Fruit fly (Drosophila melanogaster) whole organism, embryonic: ENCODE data around the gene CG3277.

ENCODE experiments used
- B-H2 ChIP-seq: fragments of 200-800 bp; sonication (Bioruptor generic); optimal IDR thresholded peaks from 2 replicates; lab custom pipeline; 2018; ENCODE audit warnings: missing biosample characterization, mild to moderate bottlenecking, missing genetic modification characterization
- Bdp1 ChIP-seq: fragments of 200-800 bp; sonication (Bioruptor generic); optimal IDR thresholded peaks from 3 replicates; lab custom pipeline; 2016; ENCODE audit warnings: missing biosample characterization, missing genetic modification characterization
- Bteb2 ChIP-seq: fragments of 200-800 bp; sonication (Bioruptor generic); optimal IDR thresholded peaks from 2 replicates; lab custom pipeline; 2016; ENCODE audit warnings: missing biosample characterization, missing genetic modification characterization
- CG10209 ChIP-seq: fragments of 200-800 bp; sonication (Bioruptor generic); optimal IDR thresholded peaks from 3 replicates; lab custom pipeline; 2017; ENCODE audit warnings: missing biosample characterization, mild to moderate bottlenecking, missing genetic modification characterization, missing genetic modification reagents
- CG12219 ChIP-seq: fragments of 200-800 bp; sonication (Bioruptor generic); optimal IDR thresholded peaks from 3 replicates; lab custom pipeline; 2018; ENCODE audit warnings: missing biosample characterization, mild to moderate bottlenecking, missing genetic modification characterization
- CG12659 ChIP-seq: fragments of 200-800 bp; sonication (Bioruptor generic); optimal IDR thresholded peaks from 3 replicates; lab custom pipeline; 2017; ENCODE audit warnings: mild to moderate bottlenecking, missing biosample characterization, missing genetic modification reagents, missing genetic modification characterization
- CG15514 ChIP-seq: fragments of 200-800 bp; sonication (Bioruptor generic); optimal IDR thresholded peaks from 3 replicates; lab custom pipeline; 2017; ENCODE audit warnings: missing biosample characterization, missing genetic modification characterization, mild to moderate bottlenecking, moderate library complexity, missing genetic modification reagents
- CG16815 ChIP-seq: fragments of 200-800 bp; sonication (Bioruptor generic); optimal IDR thresholded peaks from 3 replicates; lab custom pipeline; 2017; ENCODE audit warnings: missing biosample characterization, mild to moderate bottlenecking, missing genetic modification characterization
- CG17568 ChIP-seq: fragments of 200-800 bp; sonication (Bioruptor generic); optimal IDR thresholded peaks from 2 replicates; lab custom pipeline; 2018; ENCODE audit warnings: missing biosample characterization, mild to moderate bottlenecking, missing genetic modification characterization, moderate library complexity
- CG18619 ChIP-seq: fragments of 200-800 bp; sonication (Bioruptor generic); optimal IDR thresholded peaks from 3 replicates; lab custom pipeline; 2017; ENCODE audit warnings: missing biosample characterization, mild to moderate bottlenecking, missing genetic modification characterization
- CG3838 ChIP-seq: fragments of 200-800 bp; sonication (Bioruptor generic); optimal IDR thresholded peaks from 3 replicates; lab custom pipeline; 2016; ENCODE audit warnings: missing biosample characterization, missing genetic modification characterization
- CG4854 ChIP-seq: fragments of 200-800 bp; sonication (Bioruptor generic); optimal IDR thresholded peaks from 2 replicates; lab custom pipeline; 2016; ENCODE audit warnings: missing biosample characterization, missing genetic modification characterization, inconsistent platforms
- CG6813 ChIP-seq: fragments of 200-800 bp; sonication (Bioruptor generic); optimal IDR thresholded peaks from 2 replicates; lab custom pipeline; 2017; ENCODE audit warnings: missing biosample characterization, missing genetic modification characterization, mild to moderate bottlenecking, moderate library complexity, missing genetic modification reagents
- CG7786 ChIP-seq: fragments of 200-800 bp; sonication (Bioruptor generic); optimal IDR thresholded peaks from 2 replicates; lab custom pipeline; 2016; ENCODE audit warnings: missing biosample characterization, missing genetic modification characterization
- CG9817 ChIP-seq: fragments of 200-800 bp; sonication (Bioruptor generic); optimal IDR thresholded peaks from 2 replicates; lab custom pipeline; 2018; ENCODE audit warnings: missing biosample characterization, mild to moderate bottlenecking, missing genetic modification characterization, moderate library complexity
- CG9932 ChIP-seq: fragments of 200-800 bp; sonication (Bioruptor generic); IDR thresholded peaks from 2 replicates; pipeline ENCODE4 v1.3.6; 2022; ENCODE audit warnings: missing biosample characterization, missing genetic modification characterization
- CTCF ChIP-seq: fragments of 200-800 bp; sonication (Bioruptor generic); optimal IDR thresholded peaks from 2 replicates; lab custom pipeline; 2017; ENCODE audit warnings: missing biosample characterization, mild to moderate bottlenecking, missing genetic modification characterization, moderate library complexity
- Chrac-16 ChIP-seq: fragments of 200-800 bp; sonication (Bioruptor generic); optimal IDR thresholded peaks from 3 replicates; lab custom pipeline; 2016; ENCODE audit warnings: missing biosample characterization, missing genetic modification characterization
- CkIIα-i1 ChIP-seq: fragments of 200-800 bp; sonication (Bioruptor generic); IDR thresholded peaks from 2 replicates; pipeline ENCODE4 v1.3.6; 2022; ENCODE audit warnings: missing biosample characterization, missing genetic modification characterization
- Hey ChIP-seq: fragments of 200-800 bp; sonication (Bioruptor generic); optimal IDR thresholded peaks from 3 replicates; lab custom pipeline; 2018; ENCODE audit warnings: missing biosample characterization, mild to moderate bottlenecking, missing genetic modification characterization
- Hr51 ChIP-seq, 2 experiments: fragments of 200-800 bp; sonication (Bioruptor generic); optimal IDR thresholded peaks; 2 replicates in 1 of 2; 3 replicates in 1 of 2; lab custom pipeline; 2016 to 2018; ENCODE audit warnings: missing biosample characterization in 2 of 2, missing genetic modification characterization in 2 of 2, mild to moderate bottlenecking in 1 of 2, moderate library complexity in 1 of 2
- Max ChIP-seq: fragments of 200-800 bp; sonication (Bioruptor generic); optimal IDR thresholded peaks from 2 replicates; lab custom pipeline; 2016; ENCODE audit warnings: missing biosample characterization, mild to moderate bottlenecking, missing genetic modification characterization
- Mrtf ChIP-seq: fragments of 200-800 bp; sonication (Bioruptor generic); IDR thresholded peaks from 3 replicates; pipeline ENCODE4 v1.3.6; 2022; ENCODE audit warnings: missing biosample characterization, missing genetic modification characterization
- PHDP ChIP-seq: fragments of 200-800 bp; sonication (Bioruptor generic); optimal IDR thresholded peaks from 3 replicates; lab custom pipeline; 2018; ENCODE audit warnings: missing biosample characterization, mild to moderate bottlenecking, missing genetic modification characterization, moderate library complexity
- Rfx ChIP-seq: fragments of 200-800 bp; sonication (Bioruptor generic); IDR thresholded peaks from 2 replicates; pipeline ENCODE4 v1.3.6; 2022; ENCODE audit warnings: missing biosample characterization, missing genetic modification characterization
- Sox102F ChIP-seq: fragments of 200-800 bp; sonication (Bioruptor generic); optimal IDR thresholded peaks from 2 replicates; lab custom pipeline; 2018; ENCODE audit warnings: missing biosample characterization, mild to moderate bottlenecking, missing genetic modification characterization, moderate library complexity
- abd-A ChIP-seq: fragments of 200-800 bp; sonication (Bioruptor generic); optimal IDR thresholded peaks from 3 replicates; lab custom pipeline; 2019; ENCODE audit warnings: missing biosample characterization, mild to moderate bottlenecking, missing genetic modification characterization, moderate library complexity
- ara ChIP-seq: fragments of 200-800 bp; sonication (Bioruptor generic); IDR thresholded peaks from 2 replicates; pipeline ENCODE4 v1.3.6; 2022; ENCODE audit warnings: missing biosample characterization, missing genetic modification characterization
- cato ChIP-seq: fragments of 200-800 bp; sonication (Bioruptor generic); optimal IDR thresholded peaks from 2 replicates; lab custom pipeline; 2016; ENCODE audit warnings: missing biosample characterization, missing genetic modification characterization, borderline replicate concordance
- cwo ChIP-seq: fragments of 200-800 bp; sonication (Bioruptor generic); optimal IDR thresholded peaks from 3 replicates; lab custom pipeline; 2017; ENCODE audit warnings: missing biosample characterization, missing genetic modification characterization, mild to moderate bottlenecking, moderate library complexity, missing genetic modification reagents
- emc ChIP-seq: fragments of 200-800 bp; sonication (Bioruptor generic); optimal IDR thresholded peaks from 2 replicates; lab custom pipeline; 2016; ENCODE audit warnings: missing biosample characterization, missing genetic modification characterization
- ewg ChIP-seq: fragments of 200-800 bp; sonication (Bioruptor generic); optimal IDR thresholded peaks from 3 replicates; lab custom pipeline; 2017; ENCODE audit warnings: mild to moderate bottlenecking, missing biosample characterization, missing genetic modification reagents, missing genetic modification characterization
- eyg ChIP-seq: fragments of 200-800 bp; sonication (Bioruptor generic); optimal IDR thresholded peaks from 3 replicates; lab custom pipeline; 2016; ENCODE audit warnings: missing biosample characterization, missing genetic modification characterization
- fd102C ChIP-seq: fragments of 200-800 bp; sonication (Bioruptor generic); optimal IDR thresholded peaks from 2 replicates; lab custom pipeline; 2018; ENCODE audit warnings: missing biosample characterization, mild to moderate bottlenecking, missing genetic modification characterization, moderate library complexity
- gfzf ChIP-seq: fragments of 200-800 bp; sonication (Bioruptor generic); optimal IDR thresholded peaks from 2 replicates; lab custom pipeline; 2016; ENCODE audit warnings: missing biosample characterization, mild to moderate bottlenecking, missing genetic modification characterization, moderate library complexity
- gsb ChIP-seq: fragments of 200-800 bp; sonication (Bioruptor generic); IDR thresholded peaks from 2 replicates; pipeline ENCODE4 v1.3.6; 2022; ENCODE audit warnings: missing biosample characterization, missing genetic modification characterization
- gsb-n ChIP-seq: fragments of 200-800 bp; sonication (Bioruptor generic); optimal IDR thresholded peaks from 3 replicates; lab custom pipeline; 2018; ENCODE audit warnings: missing biosample characterization, mild to moderate bottlenecking, missing genetic modification characterization
- hth ChIP-seq: fragments of >200 bp; optimal IDR thresholded peaks from 2 replicates; lab custom pipeline; 2017; ENCODE audit warnings: inconsistent platforms
- jigr1 ChIP-seq: fragments of 200-800 bp; sonication (Bioruptor generic); IDR thresholded peaks from 3 replicates; pipeline ENCODE4 v1.3.6; 2022; ENCODE audit warnings: missing biosample characterization, missing genetic modification characterization
- lilli ChIP-seq: fragments of 200-800 bp; sonication (Bioruptor generic); optimal IDR thresholded peaks from 3 replicates; lab custom pipeline; 2016; ENCODE audit warnings: missing biosample characterization, missing genetic modification characterization
- maf-S ChIP-seq: fragments of 200-800 bp; sonication (Bioruptor generic); optimal IDR thresholded peaks from 2 replicates; lab custom pipeline; 2016; ENCODE audit warnings: missing biosample characterization, missing genetic modification characterization
- nau ChIP-seq: fragments of 200-800 bp; sonication (Bioruptor generic); optimal IDR thresholded peaks from 3 replicates; lab custom pipeline; 2017; ENCODE audit warnings: missing biosample characterization, mild to moderate bottlenecking, missing genetic modification characterization, missing genetic modification reagents
- nerfin-1 ChIP-seq: fragments of 200-800 bp; sonication (Bioruptor generic); optimal IDR thresholded peaks from 3 replicates; lab custom pipeline; 2019; ENCODE audit warnings: missing biosample characterization, mild to moderate bottlenecking, missing genetic modification characterization, moderate library complexity
- pros ChIP-seq: fragments of 200-800 bp; sonication (Bioruptor generic); optimal IDR thresholded peaks from 3 replicates; lab custom pipeline; 2019; ENCODE audit warnings: missing biosample characterization, mild to moderate bottlenecking, missing genetic modification characterization, moderate library complexity
- sens ChIP-seq: fragments of 200-800 bp; sonication (Bioruptor generic); peaks from one replicate; lab custom pipeline; 2016; ENCODE audit warnings: missing biosample characterization, missing genetic modification characterization
- sna ChIP-seq: fragments of 200-800 bp; sonication (Bioruptor generic); IDR thresholded peaks from 2 replicates; pipeline ENCODE4 v1.3.6; 2022; ENCODE audit warnings: missing biosample characterization, missing genetic modification characterization; ENCODE audit not compliant: partially characterized antibody
- tap ChIP-seq: fragments of 200-800 bp; optimal IDR thresholded peaks from 3 replicates; lab custom pipeline; 2019; ENCODE audit warnings: missing biosample characterization, mild to moderate bottlenecking, missing genetic modification characterization, moderate library complexity
- twi ChIP-seq: fragments of 200-800 bp; optimal IDR thresholded peaks from 2 replicates; lab custom pipeline; 2019; ENCODE audit warnings: missing biosample characterization, mild to moderate bottlenecking, missing genetic modification characterization, moderate library complexity
- z ChIP-seq: fragments of 200-800 bp; sonication (Bioruptor generic); IDR thresholded peaks from 3 replicates; pipeline ENCODE4 v1.3.6; 2022; ENCODE audit warnings: missing biosample characterization, missing genetic modification characterization

Gene CG3277

DNA sequence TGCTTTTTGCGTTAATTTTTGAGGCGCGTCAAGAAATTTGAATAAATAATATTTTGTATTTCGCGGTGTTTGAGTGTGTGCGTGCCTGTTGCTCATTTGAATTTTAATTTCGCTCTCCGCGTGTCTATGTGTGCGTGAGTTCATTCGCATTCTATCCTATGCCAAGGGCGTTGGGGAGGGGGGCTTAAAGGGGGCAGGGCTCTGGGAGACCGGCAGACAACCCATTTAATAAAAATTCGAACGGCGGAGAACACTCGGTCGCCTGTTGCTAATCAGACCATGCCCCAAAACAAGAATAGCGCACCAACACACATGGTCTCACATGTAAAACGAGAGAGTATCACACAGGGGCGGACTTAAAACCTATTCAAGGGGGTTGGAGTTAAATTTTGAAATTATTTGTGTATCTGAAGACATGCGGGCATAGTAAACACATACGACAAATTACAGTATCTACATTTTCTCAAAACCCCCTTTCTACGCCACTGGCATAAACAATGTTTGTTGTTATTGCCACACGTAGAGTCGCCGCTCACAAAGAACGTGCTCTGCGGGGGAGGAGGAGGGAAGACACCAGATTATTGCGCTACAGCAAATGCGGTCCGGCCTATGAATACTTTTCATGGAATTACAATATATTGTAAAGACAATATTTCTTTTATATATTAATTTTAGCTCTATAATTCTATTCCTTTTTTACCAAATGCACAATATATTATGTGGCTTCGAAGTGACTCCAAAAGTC is 2.0 kb upstream of the CG3277 start (continued):
- TF ChIP-seq Bdp1 (GFP tag; lab: Kevin White, UChicago) (peak; percentile 96), pros (peak; percentile 95), ewg (peak; percentile 99), CG6813 (GFP tag; lab: Kevin White, UChicago) (peak; percentile 100), Rfx (peak; percentile 100), Chrac-16 (GFP tag; lab: Kevin White, UChicago) (peak; percentile 100), Max (GFP tag; lab: Kevin White, UChicago) (peak; percentile 99), twi (peak; percentile 100), CG18619 (GFP tag; lab: Kevin White, UChicago) (peak; percentile 100), hth (lab: Kevin White, UChicago) (no peak), nau (GFP tag; lab: Kevin White, UChicago) (peak; percentile 99), Hey (tag; lab: Kevin White, UChicago) (peak; percentile 99), tap (tag; lab: Kevin White, UChicago) (peak; percentile 99), Hr51 (GFP tag; optimal IDR thresholded peaks at IDR 0.05; lab: Kevin White, UChicago) (peak; percentile 99 to 100), CG12659 (peak; percentile 100), CTCF (GFP tag; lab: Kevin White, UChicago) (peak; percentile 79), gsb (GFP tag; lab: Robert Waterston, UW) (peak; percentile 99), PHDP (tag; lab: Kevin White, UChicago) (peak; percentile 100), sens (peak; percentile 100), ara (peak; percentile 99), sna (GFP tag; lab: Robert Waterston, UW) (peak; percentile 37; the same call in 1 of the 2 replicates), Mrtf (GFP tag; lab: Robert Waterston, UW) (peak; percentile 99), CG9932 (peak; percentile 100), maf-S (GFP tag; lab: Kevin White, UChicago) (peak; percentile 100), Sox102F (GFP tag; lab: Kevin White, UChicago) (peak; percentile 100), CG9817 (tag; lab: Kevin White, UChicago) (peak; percentile 100), CG4854 (GFP tag; lab: Kevin White, UChicago) (peak; percentile 99), CG10209 (peak; percentile 100), CG16815 (GFP tag; lab: Kevin White, UChicago) (peak; percentile 100), cwo (GFP tag; lab: Kevin White, UChicago) (peak; percentile 99), B-H2 (GFP tag; lab: Kevin White, UChicago) (peak; percentile 100), abd-A (tag; lab: Kevin White, UChicago) (peak; percentile 99), cato (GFP tag; lab: Kevin White, UChicago) (peak; percentile 99), lilli (GFP tag; lab: Kevin White, UChicago) (peak; percentile 100), emc (GFP tag; lab: Kevin White, UChicago) (peak; percentile 99), CG12219 (GFP tag; lab: Kevin White, UChicago) (peak; percentile 100), CG15514 (GFP tag; lab: Kevin White, UChicago) (peak; percentile 96), gfzf (GFP tag; lab: Kevin White, UChicago) (peak; percentile 45), CkIIα-i1 (peak; percentile 93), CG17568 (peak; percentile 99), jigr1 (peak; percentile 95), fd102C (GFP tag; lab: Kevin White, UChicago) (peak; percentile 98), nerfin-1 (peak; percentile 99), gsb-n (tag; lab: Kevin White, UChicago) (peak; percentile 99), CG3838 (GFP tag; lab: Kevin White, UChicago) (peak; percentile 98), CG7786 (GFP tag; lab: Kevin White, UChicago) (peak; percentile 100), z (peak; percentile 84), Bteb2 (GFP tag; lab: Kevin White, UChicago) (peak; percentile 99), eyg (peak; percentile 99)
